Worm (Caenorhabditis elegans) whole organism, midembryonic: Measurements from ENCODE around the gene C14A6.3.

Experiments used
- T22C8.4 ChIP-seq: fragments of 200-800 bp; sonication (Bioruptor generic); IDR thresholded peaks from 2 replicates; pipeline ENCODE4 v1.3.6; 2022; ENCODE audit warnings: missing genetic modification characterization, missing compliant biosample characterization
- cog-1 ChIP-seq: sonication (generic microtip); optimal IDR thresholded peaks from 2 replicates; lab custom pipeline; 2016; ENCODE audit warnings: missing genetic modification characterization, missing compliant biosample characterization
- flt-1 ChIP-seq: fragments of 200-800 bp; sonication (Bioruptor generic); IDR thresholded peaks from 2 replicates; pipeline ENCODE4 v1.3.6; 2022; ENCODE audit warnings: missing genetic modification characterization, missing compliant biosample characterization
- klf-2 ChIP-seq: fragments of 200-800 bp; sonication (Bioruptor generic); conservative IDR thresholded peaks from 2 replicates; pipeline ENCODE4 v1.3.6; 2022; ENCODE audit warnings: missing genetic modification reagents, missing genetic modification characterization, missing compliant biosample characterization
- med-1 ChIP-seq: sonication (generic microtip); optimal IDR thresholded peaks from 2 replicates; lab custom pipeline; 2017; ENCODE audit warnings: missing genetic modification characterization, mild to moderate bottlenecking, missing compliant biosample characterization, antibody characterized with exemption, missing genetic modification reagents; ENCODE audit not compliant: insufficient read depth
- ref-1 ChIP-seq: fragments of 200-800 bp; sonication (Bioruptor generic); conservative IDR thresholded peaks from 2 replicates; pipeline ENCODE4 v1.3.6; 2022; ENCODE audit warnings: missing genetic modification reagents, missing genetic modification characterization, missing compliant biosample characterization
- tab-1 ChIP-seq: fragments of 200-800 bp; sonication (Bioruptor generic); IDR thresholded peaks from 2 replicates; pipeline ENCODE4 v1.3.6; 2022; ENCODE audit warnings: missing genetic modification characterization, missing compliant biosample characterization
- ztf-23 ChIP-seq: fragments of 200-800 bp; sonication (Bioruptor generic); IDR thresholded peaks from 2 replicates; pipeline ENCODE4 v1.3.6; 2022; ENCODE audit warnings: missing genetic modification reagents, missing genetic modification characterization, missing compliant biosample characterization
- ztf-29 ChIP-seq: fragments of 200-800 bp; sonication (Bioruptor generic); IDR thresholded peaks from 2 replicates; pipeline ENCODE4 v1.3.6; 2022; ENCODE audit warnings: missing genetic modification reagents, missing genetic modification characterization, missing compliant biosample characterization

ce11 chrV:18123639-18124038, 22.5 kb upstream of the C14A6.3 start, which contains the start of gene fbxa-107:
- TF ChIP-seq ref-1 (no peak), T22C8.4 (GFP tag; lab: Robert Waterston, UW) (no peak), cog-1 (tag; lab: Kevin White, UChicago) (no peak), flt-1 (GFP tag; lab: Robert Waterston, UW) (no peak), ztf-29 (GFP tag; lab: Robert Waterston, UW) (no peak), med-1 (GFP tag; lab: Kevin White, UChicago) (no peak), klf-2 (no peak), ztf-23 (GFP tag; lab: Robert Waterston, UW) (no peak), tab-1 (GFP tag; lab: Robert Waterston, UW) (no peak)
